Worm (Caenorhabditis elegans) whole organism, L4/young adult: Measurements from ENCODE around the gene pdf-1.

Experiments used
- W03F9.2 ChIP-seq: fragments of 150-350 bp; optimal IDR thresholded peaks from 2 replicates; lab custom pipeline; 2014; ENCODE audit warnings: missing biosample characterization, missing genetic modification characterization
- dao-5 ChIP-seq: sonication (generic microtip); optimal IDR thresholded peaks from 2 replicates; lab custom pipeline; 2016; ENCODE audit warnings: missing genotype, missing genetic modification characterization, moderate library complexity, missing compliant biosample characterization
- him-1 ChIP-seq: sonication (generic microtip); optimal IDR thresholded peaks from 2 replicates; lab custom pipeline; 2016; ENCODE audit warnings: missing genotype, missing genetic modification reagents, missing genetic modification characterization, missing compliant biosample characterization

DNA sequence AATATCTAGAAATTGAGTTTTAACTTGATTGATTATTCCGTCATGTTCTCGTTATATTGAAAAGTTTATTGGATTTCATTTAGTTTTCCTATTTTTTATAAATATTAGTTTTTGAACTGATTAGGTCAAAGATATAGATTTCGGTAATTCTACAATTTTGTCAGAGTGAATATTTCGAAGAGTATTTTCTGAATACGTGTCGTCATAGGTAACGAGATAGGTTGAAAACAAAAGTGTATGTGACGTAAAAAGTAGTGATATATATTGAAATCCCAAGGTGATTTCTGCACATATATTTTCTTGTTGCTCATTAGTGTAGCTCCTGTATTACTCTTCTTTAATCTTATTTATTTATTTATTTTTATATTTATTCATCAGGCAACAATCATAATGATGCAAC lies 31.5 kb downstream of the pdf-1 start, which contains the start of gene K04C2.7:
- TF ChIP-seq dao-5 (tag; lab: Kevin White, UChicago) (no peak), him-1 (tag; lab: Kevin White, UChicago) (no peak), W03F9.2 (no peak)
